Worm (Caenorhabditis elegans) whole organism, L3 larva: ENCODE results near the gene lron-10.

Experiments
- R02D3.7 ChIP-seq: fragments of 150-350 bp; optimal IDR thresholded peaks from 2 replicates; lab custom pipeline; 2014; ENCODE audit warnings: missing biosample characterization, missing genetic modification characterization
- nhr-12 ChIP-seq: fragments of 150-350 bp; optimal IDR thresholded peaks from 2 replicates; lab custom pipeline; 2014; ENCODE audit warnings: missing biosample characterization, missing genetic modification characterization
- nhr-77 ChIP-seq: fragments of 150-350 bp; optimal IDR thresholded peaks from 2 replicates; lab custom pipeline; 2014; ENCODE audit warnings: missing biosample characterization, missing genetic modification characterization
- pha-4 ChIP-seq: fragments of 150-350 bp; optimal IDR thresholded peaks from 2 replicates; lab custom pipeline; 2014; ENCODE audit warnings: missing biosample characterization, missing genetic modification reagents, missing genetic modification characterization
- sea-2 ChIP-seq: fragments of 150-350 bp; sonication (generic microtip); optimal IDR thresholded peaks from 4 replicates; lab custom pipeline; 2014; ENCODE audit warnings: missing biosample characterization, missing genetic modification reagents, missing genetic modification characterization
- tbx-2 ChIP-seq: sonication (generic microtip); optimal IDR thresholded peaks from 2 replicates; lab custom pipeline; 2016; ENCODE audit warnings: mild to moderate bottlenecking, missing genetic modification characterization, missing compliant biosample characterization
- unc-62 ChIP-seq: fragments of 150-350 bp; sonication (generic microtip); optimal IDR thresholded peaks from 4 replicates; lab custom pipeline; 2014; ENCODE audit warnings: missing biosample characterization, missing genetic modification reagents, missing genetic modification characterization
- zag-1 ChIP-seq: fragments of 150-350 bp; optimal IDR thresholded peaks from 2 replicates; lab custom pipeline; 2014; ENCODE audit warnings: missing biosample characterization, missing genetic modification characterization

DNA sequence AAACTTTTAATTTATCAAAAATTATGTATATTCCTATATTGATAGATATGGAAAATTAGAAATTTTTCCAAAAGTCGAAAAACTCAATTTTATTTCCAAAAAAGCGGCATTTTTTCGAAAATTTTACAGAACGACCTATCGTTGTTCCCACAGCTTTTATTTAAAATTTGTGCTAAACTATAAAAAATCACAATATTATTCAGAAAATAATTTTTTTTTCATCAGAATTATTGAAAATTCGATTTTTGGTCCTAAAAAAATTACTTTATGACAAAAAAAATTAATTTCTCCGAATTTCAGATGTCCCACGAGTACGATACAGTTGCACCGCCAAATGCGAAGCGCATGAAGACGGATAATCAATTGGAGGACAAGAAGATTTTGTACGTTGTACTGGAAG is 28.1 kb upstream of the lron-10 start, which contains the start of gene emg-1:
- no peak for TF ChIP-seq sea-2
- TF ChIP-seq zag-1 (tag; lab: Kevin White, UChicago): no peak
- TF ChIP-seq nhr-77: no peak
- no peak for TF ChIP-seq tbx-2 (tag; lab: Kevin White, UChicago)
- TF ChIP-seq unc-62: no peak
- TF ChIP-seq R02D3.7: no peak
- TF ChIP-seq nhr-12: no peak
- TF ChIP-seq pha-4 (tag; lab: Kevin White, UChicago): no peak
